Comparison of ENCODE assay signal across 4 fruit fly cellular contexts in genomic region chr3L:11262159-11262558, dm6.
A peak's percentile ranks its signal among the peaks of the same experiment; 100 is the strongest.
TF ChIP-seq lines count a peak whose summit lies in the region.

No protein-coding gene starts in this region.

- no peak for TF ChIP-seq CTCF in whole organism, embryonic (GFP tag; optimal IDR thresholded peaks at IDR 0.05; lab: Kevin White, UChicago)

TF ChIP-seq in whole organism, adult, 20 proteins besides CTCF, POLR2A, EP300 and RAD21:
- TF ChIP-seq kay (GFP tag; lab: Kevin White, UChicago; ENCODE audit: borderline replicate concordance) = peak; percentile 76
- no peak for TF ChIP-seq CG12768 (GFP tag; optimal IDR thresholded peaks at IDR 0.05; lab: Kevin White, UChicago)

TF ChIP-seq in whole organism, embryonic, 481 proteins besides CTCF, POLR2A, EP300 and RAD21 (continues in another document):
- TF ChIP-seq bowl (GFP tag; IDR thresholded peaks at IDR 0.05; lab: Robert Waterston, UW) = no peak
- no peak for TF ChIP-seq CG13624 (GFP tag; optimal IDR thresholded peaks at IDR 0.05; lab: Kevin White, UChicago)
- no peak for TF ChIP-seq fd96Cb (tag; optimal IDR thresholded peaks at IDR 0.05; lab: Kevin White, UChicago)
- peak; percentile 32; the same call in 1 of the 2 replicates for TF ChIP-seq Ptx1 (GFP tag; IDR thresholded peaks at IDR 0.05; lab: Robert Waterston, UW)
- no peak for TF ChIP-seq Dll (GFP tag; IDR thresholded peaks at IDR 0.05; lab: Robert Waterston, UW; ENCODE audit: partially characterized antibody)
- no peak for TF ChIP-seq CrebB (tag; optimal IDR thresholded peaks at IDR 0.05; lab: Kevin White, UChicago)
- no peak for TF ChIP-seq CG2116 (GFP tag; optimal IDR thresholded peaks at IDR 0.05; lab: Kevin White, UChicago)
- TF ChIP-seq onecut (GFP tag; IDR thresholded peaks at IDR 0.05; lab: Robert Waterston, UW) = no peak
- no peak for TF ChIP-seq pho (GFP tag; optimal IDR thresholded peaks at IDR 0.05; lab: Kevin White, UChicago)
- no peak for TF ChIP-seq Atf3 (GFP tag; optimal IDR thresholded peaks at IDR 0.05; lab: Kevin White, UChicago)
- TF ChIP-seq Dip2 (GFP tag; IDR thresholded peaks at IDR 0.05; lab: Robert Waterston, UW) = no peak
- TF ChIP-seq CG4360 (GFP tag; IDR thresholded peaks at IDR 0.05; lab: Robert Waterston, UW) = no peak
- TF ChIP-seq zf30C (GFP tag; optimal IDR thresholded peaks at IDR 0.05; lab: Kevin White, UChicago) = no peak
- TF ChIP-seq sisA (GFP tag; IDR thresholded peaks at IDR 0.05; lab: Robert Waterston, UW) = 0 out of 2 replicates have a peak, but pooled peaks have one; percentile 21
- TF ChIP-seq CG4282 (GFP tag; optimal IDR thresholded peaks at IDR 0.05; lab: Kevin White, UChicago) = no peak
- no peak for TF ChIP-seq CG11093 (GFP tag; IDR thresholded peaks at IDR 0.05; lab: Robert Waterston, UW)
- TF ChIP-seq pb (GFP tag; optimal IDR thresholded peaks at IDR 0.05; lab: Kevin White, UChicago) = no peak
- peak; percentile 36; the same call in 1 of the 2 replicates for TF ChIP-seq Awh (GFP tag; IDR thresholded peaks at IDR 0.05; lab: Robert Waterston, UW)
- no peak for TF ChIP-seq sna (GFP tag; IDR thresholded peaks at IDR 0.05; lab: Robert Waterston, UW; ENCODE audit: partially characterized antibody)
- TF ChIP-seq HLHmδ (GFP tag; optimal IDR thresholded peaks at IDR 0.05; lab: Kevin White, UChicago) = no peak
- no peak for TF ChIP-seq otp (GFP tag; IDR thresholded peaks at IDR 0.05; lab: Robert Waterston, UW)
- no peak for TF ChIP-seq luna (GFP tag; optimal IDR thresholded peaks at IDR 0.05; lab: Kevin White, UChicago)
- peak; percentile 29; the same call in 1 of the 2 replicates for TF ChIP-seq CG3847 (GFP tag; IDR thresholded peaks at IDR 0.05; lab: Robert Waterston, UW)
- TF ChIP-seq Scr (GFP tag; IDR thresholded peaks at IDR 0.05; lab: Robert Waterston, UW; ENCODE audit: partially characterized antibody) = no peak
- TF ChIP-seq NFAT (GFP tag; IDR thresholded peaks at IDR 0.05; lab: Robert Waterston, UW) = no peak
- no peak for TF ChIP-seq CG8478 (optimal IDR thresholded peaks at IDR 0.05; lab: Kevin White, UChicago)
- TF ChIP-seq tup (GFP tag; optimal IDR thresholded peaks at IDR 0.05; lab: Kevin White, UChicago) = no peak
- TF ChIP-seq D19A (tag; optimal IDR thresholded peaks at IDR 0.05; lab: Kevin White, UChicago) = no peak
- TF ChIP-seq her (GFP tag; optimal IDR thresholded peaks at IDR 0.05; lab: Kevin White, UChicago) = no peak
- TF ChIP-seq Hr51 (GFP tag; optimal IDR thresholded peaks at IDR 0.05; lab: Kevin White, UChicago) = no peak

TF ChIP-seq in whole organism, prepupa, 60 proteins besides CTCF, POLR2A, EP300 and RAD21 (continues in another document):
- peak; percentile 19 for TF ChIP-seq spab (GFP tag; optimal IDR thresholded peaks at IDR 0.05; lab: Kevin White, UChicago)
- TF ChIP-seq OdsH (GFP tag; optimal IDR thresholded peaks at IDR 0.05; lab: Kevin White, UChicago) = peak; percentile 30
- TF ChIP-seq CG11762 (GFP tag; optimal IDR thresholded peaks at IDR 0.05; lab: Kevin White, UChicago; ENCODE audit: insufficient read depth) = peak; percentile 38
- TF ChIP-seq fd59A (GFP tag; optimal IDR thresholded peaks at IDR 0.05; lab: Kevin White, UChicago) = no peak
- TF ChIP-seq Met (GFP tag; optimal IDR thresholded peaks at IDR 0.05; lab: Kevin White, UChicago) = no peak
- no peak for TF ChIP-seq CG1621 (tag; optimal IDR thresholded peaks at IDR 0.05; lab: Kevin White, UChicago)
- no peak for TF ChIP-seq CG6808 (GFP tag; optimal IDR thresholded peaks at IDR 0.05; lab: Kevin White, UChicago)
- TF ChIP-seq dac (GFP tag; optimal IDR thresholded peaks at IDR 0.05; lab: Kevin White, UChicago) = no peak
- TF ChIP-seq CG11902 (GFP tag; optimal IDR thresholded peaks at IDR 0.05; lab: Kevin White, UChicago) = peak; percentile 5
- TF ChIP-seq CG9139 (GFP tag; optimal IDR thresholded peaks at IDR 0.05; lab: Kevin White, UChicago) = no peak
- peak; percentile 34 for TF ChIP-seq CG3919 (GFP tag; optimal IDR thresholded peaks at IDR 0.05; lab: Kevin White, UChicago)
- no peak for TF ChIP-seq vri (GFP tag; optimal IDR thresholded peaks at IDR 0.05; lab: Kevin White, UChicago)
- no peak for TF ChIP-seq CG6792 (GFP tag; optimal IDR thresholded peaks at IDR 0.05; lab: Kevin White, UChicago)
- TF ChIP-seq acj6 (GFP tag; optimal IDR thresholded peaks at IDR 0.05; lab: Kevin White, UChicago) = peak; percentile 15
- TF ChIP-seq Blimp-1 (GFP tag; optimal IDR thresholded peaks at IDR 0.05; lab: Kevin White, UChicago) = no peak
- no peak for TF ChIP-seq Ets96B (tag; optimal IDR thresholded peaks at IDR 0.05; lab: Kevin White, UChicago)
- TF ChIP-seq CG16779 (tag; optimal IDR thresholded peaks at IDR 0.05; lab: Kevin White, UChicago) = no peak
- TF ChIP-seq salr (GFP tag; optimal IDR thresholded peaks at IDR 0.05; lab: Kevin White, UChicago) = no peak
- no peak for TF ChIP-seq Ets21C (GFP tag; optimal IDR thresholded peaks at IDR 0.05; lab: Kevin White, UChicago)
- TF ChIP-seq CG8632 (GFP tag; optimal IDR thresholded peaks at IDR 0.05; lab: Kevin White, UChicago) = no peak
- peak; percentile 15 for TF ChIP-seq Sox14 (GFP tag; optimal IDR thresholded peaks at IDR 0.05; lab: Kevin White, UChicago)
- no peak for TF ChIP-seq CG32006 (GFP tag; optimal IDR thresholded peaks at IDR 0.05; lab: Kevin White, UChicago)
- no peak for TF ChIP-seq CG7368 (GFP tag; optimal IDR thresholded peaks at IDR 0.05; lab: Kevin White, UChicago)
- TF ChIP-seq Eip78C (GFP tag; lab: Kevin White, UChicago) = peak; percentile 68
- TF ChIP-seq CG8319 (GFP tag; optimal IDR thresholded peaks at IDR 0.05; lab: Kevin White, UChicago) = no peak
- no peak for TF ChIP-seq Sox102F (GFP tag; optimal IDR thresholded peaks at IDR 0.05; lab: Kevin White, UChicago)
- TF ChIP-seq Hr39 (GFP tag; optimal IDR thresholded peaks at IDR 0.05; lab: Kevin White, UChicago) = peak; percentile 7
- TF ChIP-seq svp (GFP tag; lab: Kevin White, UChicago) = peak; percentile 50
- TF ChIP-seq topi (GFP tag; optimal IDR thresholded peaks at IDR 0.05; lab: Kevin White, UChicago) = peak; percentile 41
- 0 out of 2 replicates have a peak, but pooled peaks have one; percentile 15 for TF ChIP-seq CG15336 (GFP tag; IDR thresholded peaks at IDR 0.05; lab: Robert Waterston, UW)
- no peak for TF ChIP-seq fkh (GFP tag; optimal IDR thresholded peaks at IDR 0.05; lab: Kevin White, UChicago)
- TF ChIP-seq lz (GFP tag; optimal IDR thresholded peaks at IDR 0.05; lab: Kevin White, UChicago) = peak; percentile 12
- no peak for TF ChIP-seq Eip93F (GFP tag; optimal IDR thresholded peaks at IDR 0.05; lab: Kevin White, UChicago)

TF ChIP-seq in whole organism, pupa, 21 proteins besides CTCF, POLR2A, EP300 and RAD21:
- TF ChIP-seq fd96Ca (GFP tag; IDR thresholded peaks at IDR 0.05; lab: Robert Waterston, UW) = peak; percentile 38; the same call in 1 of the 3 replicates
- TF ChIP-seq Pif1A (GFP tag; optimal IDR thresholded peaks at IDR 0.05; lab: Kevin White, UChicago) = peak; percentile 43
- TF ChIP-seq CG17806 (tag; optimal IDR thresholded peaks at IDR 0.05; lab: Kevin White, UChicago) = no peak
- TF ChIP-seq gl (tag; optimal IDR thresholded peaks at IDR 0.05; lab: Kevin White, UChicago) = no peak
- no peak for TF ChIP-seq CG8159 (tag; optimal IDR thresholded peaks at IDR 0.05; lab: Kevin White, UChicago)
- TF ChIP-seq CG9948 (tag; optimal IDR thresholded peaks at IDR 0.05; lab: Kevin White, UChicago) = no peak
- TF ChIP-seq CG4496 (GFP tag; IDR thresholded peaks at IDR 0.05; lab: Robert Waterston, UW) = 0 out of 3 replicates have a peak, but pooled peaks have one; percentile 8
- TF ChIP-seq D1 (tag; optimal IDR thresholded peaks at IDR 0.05; lab: Kevin White, UChicago) = no peak
- TF ChIP-seq CG10348 (GFP tag; IDR thresholded peaks at IDR 0.05; lab: Robert Waterston, UW) = no peak
- peak; percentile 22 for TF ChIP-seq Pif1B (GFP tag; optimal IDR thresholded peaks at IDR 0.05; lab: Kevin White, UChicago)
- no peak for TF ChIP-seq Snoo (tag; optimal IDR thresholded peaks at IDR 0.05; lab: Kevin White, UChicago)
- TF ChIP-seq CG14655 (GFP tag; optimal IDR thresholded peaks at IDR 0.05; lab: Kevin White, UChicago) = peak; percentile 31
- TF ChIP-seq rn (GFP tag; IDR thresholded peaks at IDR 0.05; lab: Robert Waterston, UW) = no peak
- peak; percentile 10; the same call in 1 of the 2 replicates for TF ChIP-seq Ets98B (GFP tag; IDR thresholded peaks at IDR 0.05; lab: Robert Waterston, UW)
- no peak for TF ChIP-seq CG12605 (GFP tag; IDR thresholded peaks at IDR 0.05; lab: Robert Waterston, UW)
- TF ChIP-seq CG15710 (tag; optimal IDR thresholded peaks at IDR 0.05; lab: Kevin White, UChicago) = no peak
TF ChIP-seq in whole organism, pupa: peak in this region for 6.
